Worm (Caenorhabditis elegans) whole organism, L4/young adult: Measurements from ENCODE around the gene Y39B6A.33.

Experiments used
- W03F9.2 ChIP-seq: fragments of 150-350 bp; optimal IDR thresholded peaks from 2 replicates; lab custom pipeline; 2014; ENCODE audit warnings: missing biosample characterization, missing genetic modification characterization
- dao-5 ChIP-seq: sonication (generic microtip); optimal IDR thresholded peaks from 2 replicates; lab custom pipeline; 2016; ENCODE audit warnings: missing genotype, missing genetic modification characterization, moderate library complexity, missing compliant biosample characterization
- him-1 ChIP-seq: sonication (generic microtip); optimal IDR thresholded peaks from 2 replicates; lab custom pipeline; 2016; ENCODE audit warnings: missing genotype, missing genetic modification reagents, missing genetic modification characterization, missing compliant biosample characterization

The Y39B6A.33 gene

ce11 chrV:19001656-19002055, at the start of gene Y39B6A.33:
Y39B6A.33 (plus strand) TSS chrV:19001956.
- TF ChIP-seq dao-5 (tag; lab: Kevin White, UChicago), result no peak
- TF ChIP-seq W03F9.2 (tag; lab: Kevin White, UChicago), result no peak
- no peak for TF ChIP-seq him-1 (tag; lab: Kevin White, UChicago)

ce11 chrV:18957267-18957843, 44.4 kb upstream of the Y39B6A.33 start, which contains the start of gene hrg-10:
hrg-10 (minus strand) TSS chrV:18957317.
- TF ChIP-seq him-1 (tag; lab: Kevin White, UChicago), result no peak
- TF ChIP-seq dao-5 (tag; lab: Kevin White, UChicago), result no peak
- TF ChIP-seq W03F9.2 (tag; lab: Kevin White, UChicago), result no peak

ce11 chrV:18960072-18960471, 41.7 kb upstream of the Y39B6A.33 start, which contains the start of gene ztf-20:
ztf-20 (minus strand) TSS chrV:18960172.
- no peak for TF ChIP-seq dao-5 (tag; lab: Kevin White, UChicago)
- TF ChIP-seq W03F9.2 (tag; lab: Kevin White, UChicago), result no peak
- no peak for TF ChIP-seq him-1 (tag; lab: Kevin White, UChicago)

- peak; percentile 92 for TF ChIP-seq him-1 (tag; lab: Kevin White, UChicago)
- no peak for TF ChIP-seq dao-5 (tag; lab: Kevin White, UChicago)
- TF ChIP-seq W03F9.2 (tag; lab: Kevin White, UChicago), result peak; percentile 90
Measured at ce11 chrV:18967479-18968056, 34.2 kb upstream of the Y39B6A.33 start, which contains the start of gene Y39B6A.43. Y39B6A.43 (minus strand) TSS chrV:18967829.

- TF ChIP-seq him-1 (tag; lab: Kevin White, UChicago) (no peak), dao-5 (tag; lab: Kevin White, UChicago) (no peak), W03F9.2 (tag; lab: Kevin White, UChicago) (peak; percentile 1)
Measured at ce11 chrV:18969590-18970105, 32.1 kb upstream of the Y39B6A.33 start, which contains the start of gene Y39B6A.42. Y39B6A.42 (minus strand) TSS chrV:18969640.

ce11 chrV:18976539-18976938, 25.2 kb upstream of the Y39B6A.33 start:
- TF ChIP-seq dao-5 (tag; lab: Kevin White, UChicago), result no peak
- no peak for TF ChIP-seq him-1 (tag; lab: Kevin White, UChicago)
- no peak for TF ChIP-seq W03F9.2 (tag; lab: Kevin White, UChicago)

ce11 chrV:18977876-18978275, 23.9 kb upstream of the Y39B6A.33 start, which contains the start of gene Y39B6A.41:
Y39B6A.41 (minus strand) TSS chrV:18977976.
- no peak for TF ChIP-seq him-1 (tag; lab: Kevin White, UChicago)
- TF ChIP-seq dao-5 (tag; lab: Kevin White, UChicago), result no peak
- TF ChIP-seq W03F9.2 (tag; lab: Kevin White, UChicago), result no peak

- no peak for TF ChIP-seq him-1 (tag; lab: Kevin White, UChicago)
- TF ChIP-seq W03F9.2 (tag; lab: Kevin White, UChicago), result no peak
- TF ChIP-seq dao-5 (tag; lab: Kevin White, UChicago), result no peak
Measured at ce11 chrV:18978301-18978700, 23.5 kb upstream of the Y39B6A.33 start.

- no peak for TF ChIP-seq him-1 (tag; lab: Kevin White, UChicago)
- peak; percentile 57 for TF ChIP-seq W03F9.2 (tag; lab: Kevin White, UChicago)
Measured at ce11 chrV:18980980-18981529, 20.7 kb upstream of the Y39B6A.33 start, which contains the start of the genes mrps-35 and sws-1. mrps-35 (plus strand) TSS chrV:18981306. sws-1 (minus strand) TSS chrV:18981479.

ce11 chrV:18981736-18982135, 20.0 kb upstream of the Y39B6A.33 start:
- TF ChIP-seq W03F9.2 (tag; lab: Kevin White, UChicago), result no peak
- TF ChIP-seq dao-5 (tag; lab: Kevin White, UChicago), result no peak
- TF ChIP-seq him-1 (tag; lab: Kevin White, UChicago), result no peak

ce11 chrV:18986103-18986502, 15.7 kb upstream of the Y39B6A.33 start:
- TF ChIP-seq him-1 (tag; lab: Kevin White, UChicago) (no peak), W03F9.2 (tag; lab: Kevin White, UChicago) (no peak), dao-5 (tag; lab: Kevin White, UChicago) (no peak)

- TF ChIP-seq him-1 (tag; lab: Kevin White, UChicago) (no peak), W03F9.2 (tag; lab: Kevin White, UChicago) (peak; percentile 42)
Measured at ce11 chrV:18990238-18990901, 11.4 kb upstream of the Y39B6A.33 start, which contains the start of the genes reps-1 and Y39B6A.37. reps-1 (minus strand) TSS chrV:18990500. Y39B6A.37 (plus strand) TSS chrV:18990851.
